Fruit fly (Drosophila melanogaster) whole organism, embryonic: ENCODE results near the gene fusl.

Source experiments
- Atf3 ChIP-seq: fragments of 200-800 bp; sonication (Bioruptor generic); optimal IDR thresholded peaks from 3 replicates; lab custom pipeline; 2016; ENCODE audit warnings: missing biosample characterization, missing genetic modification characterization
- Atf6 ChIP-seq: fragments of 200-800 bp; sonication (Bioruptor generic); IDR thresholded peaks from 2 replicates; pipeline ENCODE4 v1.3.6; 2022; ENCODE audit warnings: missing biosample characterization, missing genetic modification characterization
- CG10274 ChIP-seq: fragments of 200-800 bp; sonication (Bioruptor generic); optimal IDR thresholded peaks from 3 replicates; lab custom pipeline; 2017; ENCODE audit warnings: missing biosample characterization, mild to moderate bottlenecking, missing genetic modification characterization
- CG10431 ChIP-seq: fragments of 200-800 bp; sonication (Bioruptor generic); optimal IDR thresholded peaks from 3 replicates; lab custom pipeline; 2018; ENCODE audit warnings: missing biosample characterization, mild to moderate bottlenecking, missing genetic modification characterization
- CG10654 ChIP-seq: fragments of 200-800 bp; sonication (Bioruptor generic); optimal IDR thresholded peaks from 2 replicates; lab custom pipeline; 2016; ENCODE audit warnings: missing biosample characterization, missing genetic modification characterization
- CG12219 ChIP-seq: fragments of 200-800 bp; sonication (Bioruptor generic); optimal IDR thresholded peaks from 3 replicates; lab custom pipeline; 2018; ENCODE audit warnings: missing biosample characterization, mild to moderate bottlenecking, missing genetic modification characterization
- CG13123 ChIP-seq: fragments of 200-800 bp; sonication (Bioruptor generic); optimal IDR thresholded peaks from 2 replicates; lab custom pipeline; 2016; ENCODE audit warnings: missing biosample characterization, missing genetic modification characterization
- CG13624 ChIP-seq: fragments of 200-800 bp; sonication (Bioruptor generic); optimal IDR thresholded peaks from 2 replicates; lab custom pipeline; 2016; ENCODE audit warnings: missing biosample characterization, missing genetic modification characterization
- CG15514 ChIP-seq: fragments of 200-800 bp; sonication (Bioruptor generic); optimal IDR thresholded peaks from 3 replicates; lab custom pipeline; 2017; ENCODE audit warnings: missing biosample characterization, missing genetic modification characterization, mild to moderate bottlenecking, moderate library complexity, missing genetic modification reagents
- CG17568 ChIP-seq: fragments of 200-800 bp; sonication (Bioruptor generic); optimal IDR thresholded peaks from 2 replicates; lab custom pipeline; 2018; ENCODE audit warnings: missing biosample characterization, mild to moderate bottlenecking, missing genetic modification characterization, moderate library complexity
- CG18011 ChIP-seq: fragments of 200-800 bp; sonication (Bioruptor generic); optimal IDR thresholded peaks from 2 replicates; lab custom pipeline; 2017; ENCODE audit warnings: missing biosample characterization, missing genetic modification characterization, mild to moderate bottlenecking, moderate library complexity, missing genotype
- CG2120 ChIP-seq: fragments of 200-800 bp; sonication (Bioruptor generic); optimal IDR thresholded peaks from 3 replicates; lab custom pipeline; 2016; ENCODE audit warnings: missing biosample characterization, missing genetic modification characterization
- CG34376 ChIP-seq: fragments of 200-800 bp; sonication (Bioruptor generic); optimal IDR thresholded peaks from 2 replicates; lab custom pipeline; 2018; ENCODE audit warnings: missing biosample characterization, mild to moderate bottlenecking, missing genetic modification characterization
- CG4707 ChIP-seq: fragments of 200-800 bp; sonication (Bioruptor generic); optimal IDR thresholded peaks from 2 replicates; lab custom pipeline; 2018; ENCODE audit warnings: missing biosample characterization, mild to moderate bottlenecking, missing genetic modification characterization, moderate library complexity
- CG4820 ChIP-seq: fragments of 200-800 bp; sonication (Bioruptor generic); optimal IDR thresholded peaks from 3 replicates; lab custom pipeline; 2016; ENCODE audit warnings: missing biosample characterization, missing genetic modification characterization
- CG5180 ChIP-seq: fragments of 200-800 bp; sonication (Bioruptor generic); optimal IDR thresholded peaks from 3 replicates; lab custom pipeline; 2017; ENCODE audit warnings: missing biosample characterization, missing genetic modification characterization, mild to moderate bottlenecking, moderate library complexity, missing genetic modification reagents
- CG6254 ChIP-seq: fragments of 200-800 bp; sonication (Bioruptor generic); optimal IDR thresholded peaks from 3 replicates; lab custom pipeline; 2017; ENCODE audit warnings: mild to moderate bottlenecking, missing biosample characterization, missing genetic modification reagents, missing genetic modification characterization
- CG7357 ChIP-seq: fragments of 200-800 bp; sonication (Bioruptor generic); IDR thresholded peaks from 3 replicates; pipeline ENCODE4 v1.3.6; 2022; ENCODE audit warnings: missing biosample characterization, missing genetic modification characterization
- CG7963 ChIP-seq: fragments of 200-800 bp; sonication (Bioruptor generic); IDR thresholded peaks from 3 replicates; pipeline ENCODE4 v1.3.6; 2022; ENCODE audit warnings: missing biosample characterization, missing genetic modification characterization; ENCODE audit not compliant: partially characterized antibody
- CG8089 ChIP-seq: fragments of 200-800 bp; sonication (Bioruptor generic); optimal IDR thresholded peaks from 3 replicates; lab custom pipeline; 2016; ENCODE audit warnings: missing biosample characterization, missing genetic modification characterization
- CG9437 ChIP-seq: fragments of 200-800 bp; sonication (Bioruptor generic); optimal IDR thresholded peaks from 2 replicates; lab custom pipeline; 2018; ENCODE audit warnings: missing biosample characterization, mild to moderate bottlenecking, missing genetic modification characterization
- D ChIP-seq, 2 experiments: fragments of 200-800 bp in 1 of 2; fragments of >200 bp in 1 of 2; sonication (Bioruptor generic) in 1 of 2; optimal IDR thresholded peaks; 2 replicates in 1 of 2; 3 replicates in 1 of 2; lab custom pipeline; 2017; ENCODE audit warnings: mild to moderate bottlenecking in 1 of 2, missing biosample characterization in 1 of 2, missing genetic modification characterization in 1 of 2, missing genetic modification reagents in 1 of 2
- HLH3B ChIP-seq: fragments of 200-800 bp; sonication (Bioruptor generic); IDR thresholded peaks from 2 replicates; pipeline ENCODE4 v1.3.6; 2022; ENCODE audit warnings: missing biosample characterization, missing genetic modification characterization
- Hey ChIP-seq: fragments of 200-800 bp; sonication (Bioruptor generic); optimal IDR thresholded peaks from 3 replicates; lab custom pipeline; 2018; ENCODE audit warnings: missing biosample characterization, mild to moderate bottlenecking, missing genetic modification characterization
- Hr39 ChIP-seq: fragments of >200 bp; optimal IDR thresholded peaks from 2 replicates; lab custom pipeline; 2017
- Kr ChIP-seq: fragments of 200-800 bp; sonication (Bioruptor generic); optimal IDR thresholded peaks from 2 replicates; lab custom pipeline; 2017; ENCODE audit warnings: missing biosample characterization, mild to moderate bottlenecking, missing genetic modification characterization
- Lhr ChIP-seq: fragments of 200-800 bp; sonication (Bioruptor generic); optimal IDR thresholded peaks from 3 replicates; lab custom pipeline; 2017; ENCODE audit warnings: mild to moderate bottlenecking, missing biosample characterization, missing genetic modification reagents, missing genetic modification characterization
- MBD-R2 ChIP-seq: fragments of 200-800 bp; sonication (Bioruptor generic); IDR thresholded peaks from 2 replicates; pipeline ENCODE4 v1.3.6; 2022; ENCODE audit warnings: missing biosample characterization, missing genetic modification characterization
- Ptx1 ChIP-seq: fragments of 200-800 bp; sonication (Bioruptor generic); IDR thresholded peaks from 2 replicates; pipeline ENCODE4 v1.3.6; 2022; ENCODE audit warnings: missing biosample characterization, missing genetic modification characterization
- Stat92E ChIP-seq, 3 experiments: fragments of >200 bp in 2 of 3; fragments of 200-800 bp in 1 of 3; sonication (Bioruptor generic) in 1 of 3; optimal IDR thresholded peaks; 2 replicates each; lab custom pipeline; 2017 to 2019; ENCODE audit warnings: missing biosample characterization in 3 of 3, missing genetic modification characterization in 3 of 3, mild to moderate bottlenecking in 1 of 3, moderate library complexity in 1 of 3
- aop ChIP-seq: fragments of 200-800 bp; sonication (Bioruptor generic); IDR thresholded peaks from 2 replicates; pipeline ENCODE4 v1.3.6; 2022; ENCODE audit warnings: missing biosample characterization, missing genetic modification characterization
- btn ChIP-seq: fragments of 200-800 bp; sonication (Bioruptor generic); optimal IDR thresholded peaks from 2 replicates; lab custom pipeline; 2016; ENCODE audit warnings: missing biosample characterization, missing genetic modification characterization
- corto ChIP-seq: fragments of 200-800 bp; sonication (Bioruptor generic); optimal IDR thresholded peaks from 2 replicates; lab custom pipeline; 2016; ENCODE audit warnings: missing biosample characterization, mild to moderate bottlenecking, missing genetic modification characterization, moderate library complexity
- emc ChIP-seq: fragments of 200-800 bp; sonication (Bioruptor generic); optimal IDR thresholded peaks from 2 replicates; lab custom pipeline; 2016; ENCODE audit warnings: missing biosample characterization, missing genetic modification characterization
- en ChIP-seq: fragments of 200-800 bp; sonication (Bioruptor generic); optimal IDR thresholded peaks from 2 replicates; lab custom pipeline; 2016; ENCODE audit warnings: missing biosample characterization, missing genetic modification characterization
- fd102C ChIP-seq: fragments of 200-800 bp; sonication (Bioruptor generic); optimal IDR thresholded peaks from 2 replicates; lab custom pipeline; 2018; ENCODE audit warnings: missing biosample characterization, mild to moderate bottlenecking, missing genetic modification characterization, moderate library complexity
- hbn ChIP-seq: fragments of 200-800 bp; sonication (Bioruptor generic); IDR thresholded peaks from 2 replicates; pipeline ENCODE4 v1.3.6; 2022; ENCODE audit warnings: missing biosample characterization, missing genetic modification characterization; ENCODE audit not compliant: partially characterized antibody
- kay ChIP-seq: fragments of 200-800 bp; sonication (Bioruptor generic); optimal IDR thresholded peaks from 2 replicates; lab custom pipeline; 2016; ENCODE audit warnings: missing biosample characterization, missing genetic modification characterization
- mirr ChIP-seq: fragments of 200-800 bp; sonication (Bioruptor generic); optimal IDR thresholded peaks from 3 replicates; lab custom pipeline; 2018; ENCODE audit warnings: missing biosample characterization, mild to moderate bottlenecking, missing genetic modification characterization
- nmo ChIP-seq: fragments of 200-800 bp; sonication (Bioruptor generic); optimal IDR thresholded peaks from 2 replicates; lab custom pipeline; 2018; ENCODE audit warnings: missing biosample characterization, mild to moderate bottlenecking, missing genetic modification characterization, moderate library complexity
- pho ChIP-seq: fragments of 200-800 bp; sonication (Bioruptor generic); optimal IDR thresholded peaks from 2 replicates; lab custom pipeline; 2016; ENCODE audit warnings: missing biosample characterization, missing genetic modification characterization
- phol ChIP-seq: fragments of 200-800 bp; sonication (Bioruptor generic); optimal IDR thresholded peaks from 3 replicates; lab custom pipeline; 2018; ENCODE audit warnings: missing biosample characterization, mild to moderate bottlenecking, missing genetic modification characterization, moderate library complexity
- sc ChIP-seq, 3 experiments: fragments of >200 bp in 2 of 3; fragments of 200-800 bp in 1 of 3; sonication (Bioruptor generic) in 1 of 3; optimal IDR thresholded peaks; 2 replicates in 2 of 3; 3 replicates in 1 of 3; lab custom pipeline; 2017; ENCODE audit warnings: mild to moderate bottlenecking in 1 of 3, missing biosample characterization in 1 of 3, missing genetic modification characterization in 1 of 3, missing genetic modification reagents in 1 of 3
- sd ChIP-seq: fragments of 200-800 bp; sonication (Bioruptor generic); optimal IDR thresholded peaks from 3 replicates; lab custom pipeline; 2018; ENCODE audit warnings: missing biosample characterization, mild to moderate bottlenecking, missing genetic modification characterization, moderate library complexity
- tgo ChIP-seq: fragments of 200-800 bp; sonication (Bioruptor generic); IDR thresholded peaks from 3 replicates; pipeline ENCODE4 v1.3.6; 2022; ENCODE audit warnings: missing biosample characterization, missing genetic modification characterization
- tup ChIP-seq: fragments of 200-800 bp; sonication (Bioruptor generic); optimal IDR thresholded peaks from 2 replicates; lab custom pipeline; 2016; ENCODE audit warnings: missing biosample characterization, mild to moderate bottlenecking, missing genetic modification characterization, moderate library complexity
- vnd ChIP-seq: fragments of 200-800 bp; sonication (Bioruptor generic); IDR thresholded peaks from 3 replicates; pipeline ENCODE4 v1.3.6; 2022; ENCODE audit warnings: missing biosample characterization, missing genetic modification characterization; ENCODE audit not compliant: partially characterized antibody

fusl gene

DNA sequence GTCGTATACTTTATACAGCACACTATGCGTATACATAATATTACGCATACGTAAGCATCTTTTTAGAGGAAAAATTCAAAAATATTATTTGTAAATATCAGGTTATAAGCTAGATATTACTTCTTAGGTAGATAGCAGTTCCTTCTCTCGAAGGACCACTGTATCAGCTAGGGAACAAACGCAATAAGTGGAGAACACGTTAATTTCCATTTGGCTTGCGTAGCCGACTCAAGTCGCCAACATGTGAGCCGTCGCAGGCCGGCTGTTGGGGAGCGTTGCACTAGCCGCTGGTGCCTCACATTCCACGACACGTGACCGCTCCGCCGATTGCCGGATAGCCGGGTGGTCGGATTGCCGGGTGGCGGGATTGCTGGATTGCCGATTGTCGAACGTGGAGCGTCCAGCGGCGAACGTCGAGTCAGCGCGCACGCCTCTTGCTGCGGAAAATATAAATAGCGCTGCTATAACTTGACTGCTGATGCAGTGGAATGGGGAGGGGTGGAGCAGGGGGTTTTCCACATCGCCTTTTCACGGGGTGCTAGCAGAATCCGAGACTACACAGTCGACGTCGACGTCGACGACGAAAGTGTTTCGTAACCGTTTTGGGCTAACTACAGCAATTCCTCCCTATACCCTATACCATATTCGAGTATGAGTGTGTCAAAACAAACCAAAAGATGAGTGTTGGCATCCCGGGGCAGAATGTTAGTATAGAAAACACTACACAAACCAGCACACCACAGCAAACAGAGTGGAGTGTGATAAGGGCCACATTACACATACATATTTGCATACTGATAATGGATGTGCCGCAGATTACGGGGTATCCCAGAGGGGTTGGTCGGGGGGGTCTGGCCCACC lies 34.6 kb downstream of the fusl start (continued):
- TF ChIP-seq CG15514 (peak; percentile 1), Atf3 (no peak), CG6254 (GFP tag; lab: Kevin White, UChicago) (peak; percentile 29), CG8089 (GFP tag; lab: Kevin White, UChicago) (no peak), Stat92E (GFP tag; optimal IDR thresholded peaks at IDR 0.05; lab: Kevin White, UChicago) (no peak), CG10654 (GFP tag; lab: Kevin White, UChicago) (no peak), en (GFP tag; lab: Kevin White, UChicago) (no peak), D (optimal IDR thresholded peaks at IDR 0.05; lab: Kevin White, UChicago) (no peak), D (GFP tag; optimal IDR thresholded peaks at IDR 0.05; lab: Kevin White, UChicago) (peak; percentile 9), CG4820 (GFP tag; lab: Kevin White, UChicago) (peak; percentile 33), MBD-R2 (no peak), vnd (GFP tag; lab: Robert Waterston, UW) (no peak), sd (tag; lab: Kevin White, UChicago) (no peak), CG2120 (GFP tag; lab: Kevin White, UChicago) (no peak), CG17568 (no peak), CG9437 (GFP tag; lab: Kevin White, UChicago) (peak; percentile 50), aop (no peak), CG10274 (no peak), tgo (GFP tag; lab: Robert Waterston, UW) (no peak), CG7357 (GFP tag; lab: Robert Waterston, UW) (no peak), mirr (peak; percentile 0), Lhr (GFP tag; lab: Kevin White, UChicago) (no peak), CG4707 (no peak), CG5180 (GFP tag; lab: Kevin White, UChicago) (peak; percentile 93), CG13624 (GFP tag; lab: Kevin White, UChicago) (no peak), CG18011 (GFP tag; lab: Kevin White, UChicago) (no peak), CG34376 (GFP tag; lab: Kevin White, UChicago) (peak; percentile 1), hbn (GFP tag; lab: Robert Waterston, UW) (no peak), Hey (tag; lab: Kevin White, UChicago) (no peak), pho (GFP tag; lab: Kevin White, UChicago) (no peak), Hr39 (lab: Kevin White, UChicago) (no peak), CG10431 (GFP tag; lab: Kevin White, UChicago) (no peak), Ptx1 (GFP tag; lab: Robert Waterston, UW) (0 out of 2 replicates have a peak, but pooled peaks have one; percentile 14), HLH3B (no peak), fd102C (GFP tag; lab: Kevin White, UChicago) (no peak), kay (GFP tag; lab: Kevin White, UChicago) (peak; percentile 41), Atf6 (GFP tag; lab: Robert Waterston, UW) (no peak), CG7963 (no peak), btn (GFP tag; lab: Kevin White, UChicago) (no peak), tup (GFP tag; lab: Kevin White, UChicago) (no peak), corto (GFP tag; lab: Kevin White, UChicago) (no peak), phol (tag; lab: Kevin White, UChicago) (peak; percentile 19), Kr (GFP tag; lab: Kevin White, UChicago) (no peak), emc (GFP tag; lab: Kevin White, UChicago) (no peak), CG12219 (GFP tag; lab: Kevin White, UChicago) (no peak), sc (optimal IDR thresholded peaks at IDR 0.05; lab: Kevin White, UChicago) (no peak), sc (GFP tag; optimal IDR thresholded peaks at IDR 0.05; lab: Kevin White, UChicago) (no peak), nmo (GFP tag; lab: Kevin White, UChicago) (no peak), CG13123 (GFP tag; lab: Kevin White, UChicago) (no peak)
